Worm (Caenorhabditis elegans) whole organism, mixed stage, embryonic: ENCODE results near the gene qns-1.
A peak's percentile ranks its signal among the peaks of the same experiment; 100 is the strongest.

ENCODE experiments used
- M03D4.4 ChIP-seq: sonication (generic microtip); optimal IDR thresholded peaks from 2 replicates; lab custom pipeline; 2017; ENCODE audit warnings: mild to moderate bottlenecking, missing genetic modification characterization, missing compliant biosample characterization
- elt-1 ChIP-seq: sonication (generic microtip); optimal IDR thresholded peaks from 2 replicates; lab custom pipeline; 2017; ENCODE audit warnings: missing genetic modification characterization, mild to moderate bottlenecking, missing compliant biosample characterization, antibody characterized with exemption, moderate library complexity, borderline replicate concordance; ENCODE audit not compliant: insufficient read depth
- lin-13 ChIP-seq: fragments of 150-350 bp; optimal IDR thresholded peaks from 2 replicates; lab custom pipeline; 2014; ENCODE audit warnings: missing biosample characterization, missing genetic modification characterization
- mab-5 ChIP-seq: fragments of 150-350 bp; optimal IDR thresholded peaks from 2 replicates; lab custom pipeline; 2014; ENCODE audit warnings: missing biosample characterization, missing genetic modification characterization
- mep-1 ChIP-seq: fragments of 150-350 bp; optimal IDR thresholded peaks from 2 replicates; lab custom pipeline; 2017; ENCODE audit warnings: missing biosample characterization, missing genetic modification reagents, missing genetic modification characterization, inconsistent platforms
- snpc-4 ChIP-seq: fragments of 150-350 bp; optimal IDR thresholded peaks from 2 replicates; lab custom pipeline; 2014; ENCODE audit warnings: missing biosample characterization, missing genetic modification characterization
- unc-39 ChIP-seq: fragments of 150-350 bp; optimal IDR thresholded peaks from 2 replicates; lab custom pipeline; 2014; ENCODE audit warnings: missing biosample characterization, missing genetic modification characterization

ce11 chrIV:10176252-10176730 lies 42.8 kb downstream of the qns-1 start, which contains the start of gene rack-1:
- no peak for TF ChIP-seq mab-5
- peak; percentile 64 for TF ChIP-seq mep-1 (tag; lab: Kevin White, UChicago)
- no peak for TF ChIP-seq unc-39
- no peak for TF ChIP-seq lin-13 (tag; lab: Kevin White, UChicago)
- no peak for TF ChIP-seq elt-1 (tag; lab: Kevin White, UChicago)
- TF ChIP-seq M03D4.4 (tag; lab: Kevin White, UChicago), result no peak
- TF ChIP-seq snpc-4 (tag; lab: Kevin White, UChicago), result no peak
